Fruit fly (Drosophila melanogaster) whole organism, embryonic: Measurements from ENCODE around the gene Or69a.

Experiments
- BEAF-32 ChIP-seq: fragments of 200-800 bp; sonication (Bioruptor generic); optimal IDR thresholded peaks from 3 replicates; lab custom pipeline; 2017; ENCODE audit warnings: missing biosample characterization, missing genetic modification characterization, mild to moderate bottlenecking, moderate library complexity, missing genetic modification reagents
- CG10274 ChIP-seq: fragments of 200-800 bp; sonication (Bioruptor generic); optimal IDR thresholded peaks from 3 replicates; lab custom pipeline; 2017; ENCODE audit warnings: missing biosample characterization, mild to moderate bottlenecking, missing genetic modification characterization
- CG10431 ChIP-seq: fragments of 200-800 bp; sonication (Bioruptor generic); optimal IDR thresholded peaks from 3 replicates; lab custom pipeline; 2018; ENCODE audit warnings: missing biosample characterization, mild to moderate bottlenecking, missing genetic modification characterization
- CG12071 ChIP-seq: fragments of 200-800 bp; sonication (Bioruptor generic); optimal IDR thresholded peaks from 3 replicates; lab custom pipeline; 2018; ENCODE audit warnings: missing biosample characterization, mild to moderate bottlenecking, missing genetic modification characterization
- CG12236 ChIP-seq: fragments of 200-800 bp; sonication (Bioruptor generic); optimal IDR thresholded peaks from 2 replicates; lab custom pipeline; 2016; ENCODE audit warnings: missing biosample characterization, missing genetic modification characterization
- CG12942 ChIP-seq: fragments of 200-800 bp; sonication (Bioruptor generic); optimal IDR thresholded peaks from 3 replicates; lab custom pipeline; 2016; ENCODE audit warnings: missing biosample characterization, missing genetic modification characterization
- CG13775 ChIP-seq: fragments of 200-800 bp; sonication (Bioruptor generic); optimal IDR thresholded peaks from 3 replicates; lab custom pipeline; 2017; ENCODE audit warnings: missing biosample characterization, mild to moderate bottlenecking, missing genetic modification characterization
- CG14014 ChIP-seq: fragments of 200-800 bp; sonication (Bioruptor generic); IDR thresholded peaks from 2 replicates; pipeline ENCODE4 v1.3.6; 2022; ENCODE audit warnings: missing biosample characterization, missing genetic modification characterization
- CG15514 ChIP-seq: fragments of 200-800 bp; sonication (Bioruptor generic); optimal IDR thresholded peaks from 3 replicates; lab custom pipeline; 2017; ENCODE audit warnings: missing biosample characterization, missing genetic modification characterization, mild to moderate bottlenecking, moderate library complexity, missing genetic modification reagents
- CG1602 ChIP-seq: fragments of 200-800 bp; sonication (Bioruptor generic); optimal IDR thresholded peaks from 3 replicates; lab custom pipeline; 2016; ENCODE audit warnings: missing biosample characterization, missing genetic modification characterization
- CG1603 ChIP-seq: fragments of 200-800 bp; sonication (Bioruptor generic); optimal IDR thresholded peaks from 2 replicates; lab custom pipeline; 2019; ENCODE audit warnings: missing biosample characterization, mild to moderate bottlenecking, missing genetic modification characterization, moderate library complexity
- CG16813 ChIP-seq: fragments of 200-800 bp; sonication (Bioruptor generic); IDR thresholded peaks from 3 replicates; pipeline ENCODE4 v1.3.6; 2022; ENCODE audit warnings: missing biosample characterization, missing genetic modification characterization; ENCODE audit not compliant: partially characterized antibody
- CG16815 ChIP-seq: fragments of 200-800 bp; sonication (Bioruptor generic); optimal IDR thresholded peaks from 3 replicates; lab custom pipeline; 2017; ENCODE audit warnings: missing biosample characterization, mild to moderate bottlenecking, missing genetic modification characterization
- CG2129 ChIP-seq: fragments of 200-800 bp; sonication (Bioruptor generic); IDR thresholded peaks from 2 replicates; pipeline ENCODE4 v1.3.6; 2022; ENCODE audit warnings: missing biosample characterization, missing genetic modification characterization; ENCODE audit not compliant: partially characterized antibody
- CG32532 ChIP-seq: fragments of 200-800 bp; sonication (Bioruptor generic); IDR thresholded peaks from 2 replicates; pipeline ENCODE4 v1.3.6; 2022; ENCODE audit warnings: missing biosample characterization, missing genetic modification characterization
- CG4820 ChIP-seq: fragments of 200-800 bp; sonication (Bioruptor generic); optimal IDR thresholded peaks from 3 replicates; lab custom pipeline; 2016; ENCODE audit warnings: missing biosample characterization, missing genetic modification characterization
- CG6654 ChIP-seq: fragments of 200-800 bp; sonication (Bioruptor generic); optimal IDR thresholded peaks from 2 replicates; lab custom pipeline; 2017; ENCODE audit warnings: missing biosample characterization, mild to moderate bottlenecking, missing genetic modification characterization
- CG7786 ChIP-seq: fragments of 200-800 bp; sonication (Bioruptor generic); optimal IDR thresholded peaks from 2 replicates; lab custom pipeline; 2016; ENCODE audit warnings: missing biosample characterization, missing genetic modification characterization
- Dip2 ChIP-seq: fragments of 200-800 bp; sonication (Bioruptor generic); IDR thresholded peaks from 2 replicates; pipeline ENCODE4 v1.3.6; 2022; ENCODE audit warnings: missing biosample characterization, missing genetic modification characterization
- Dref ChIP-seq: fragments of 200-800 bp; sonication (Bioruptor generic); IDR thresholded peaks from 2 replicates; pipeline ENCODE4 v1.3.6; 2022; ENCODE audit warnings: missing biosample characterization, missing genetic modification characterization
- E2f2 ChIP-seq: fragments of 200-800 bp; sonication (Bioruptor generic); IDR thresholded peaks from 2 replicates; pipeline ENCODE4 v1.3.6; 2022; ENCODE audit warnings: missing biosample characterization, missing genetic modification characterization
- GATAe ChIP-seq: fragments of 200-800 bp; sonication (Bioruptor generic); conservative IDR thresholded peaks from 2 replicates; pipeline ENCODE4 v1.3.6; 2022; ENCODE audit warnings: missing biosample characterization, missing genetic modification characterization
- Hr78 ChIP-seq, 2 experiments: fragments of 200-800 bp in 1 of 2; fragments of >200 bp in 1 of 2; sonication (Bioruptor generic) in 1 of 2; optimal IDR thresholded peaks; 2 replicates each; lab custom pipeline; 2017 to 2019; ENCODE audit warnings: missing biosample characterization in 2 of 2, missing genetic modification characterization in 2 of 2, mild to moderate bottlenecking in 1 of 2, moderate library complexity in 1 of 2
- Med ChIP-seq: fragments of 200-800 bp; sonication (Bioruptor generic); peaks from one replicate; lab custom pipeline; 2016; ENCODE audit warnings: missing biosample characterization, missing genetic modification characterization, mild to moderate bottlenecking, inconsistent platforms, moderate library complexity
- Scr ChIP-seq: fragments of 200-800 bp; sonication (Bioruptor generic); IDR thresholded peaks from 2 replicates; pipeline ENCODE4 v1.3.6; 2022; ENCODE audit warnings: missing biosample characterization, missing genetic modification characterization; ENCODE audit not compliant: partially characterized antibody
- Sry-β ChIP-seq: fragments of 200-800 bp; sonication (Bioruptor generic); optimal IDR thresholded peaks from 2 replicates; lab custom pipeline; 2018; ENCODE audit warnings: missing biosample characterization, mild to moderate bottlenecking, missing genetic modification characterization, moderate library complexity
- Sry-δ ChIP-seq: fragments of 200-800 bp; sonication (Bioruptor generic); optimal IDR thresholded peaks from 2 replicates; lab custom pipeline; 2016; ENCODE audit warnings: missing biosample characterization, missing genetic modification characterization
- Usf ChIP-seq: fragments of 200-800 bp; sonication (Bioruptor generic); optimal IDR thresholded peaks from 2 replicates; lab custom pipeline; 2017; ENCODE audit warnings: missing genotype, missing biosample characterization, missing genetic modification characterization
- amos ChIP-seq: fragments of 200-800 bp; sonication (Bioruptor generic); IDR thresholded peaks from 2 replicates; pipeline ENCODE4 v1.3.6; 2022; ENCODE audit warnings: missing biosample characterization, missing genetic modification characterization; ENCODE audit not compliant: partially characterized antibody
- ase ChIP-seq: fragments of 200-800 bp; sonication (Bioruptor generic); IDR thresholded peaks from 3 replicates; pipeline ENCODE4 v1.3.6; 2022; ENCODE audit warnings: missing biosample characterization, missing genetic modification characterization
- btn ChIP-seq: fragments of 200-800 bp; sonication (Bioruptor generic); optimal IDR thresholded peaks from 2 replicates; lab custom pipeline; 2016; ENCODE audit warnings: missing biosample characterization, missing genetic modification characterization
- cwo ChIP-seq: fragments of 200-800 bp; sonication (Bioruptor generic); optimal IDR thresholded peaks from 3 replicates; lab custom pipeline; 2017; ENCODE audit warnings: missing biosample characterization, missing genetic modification characterization, mild to moderate bottlenecking, moderate library complexity, missing genetic modification reagents
- da ChIP-seq: fragments of 200-800 bp; sonication (Bioruptor generic); optimal IDR thresholded peaks from 2 replicates; lab custom pipeline; 2016; ENCODE audit warnings: missing biosample characterization, missing genetic modification characterization
- exex ChIP-seq: fragments of 200-800 bp; sonication (Bioruptor generic); optimal IDR thresholded peaks from 4 replicates; lab custom pipeline; 2018; ENCODE audit warnings: missing biosample characterization, mild to moderate bottlenecking, missing genetic modification characterization, moderate library complexity
- grau ChIP-seq: fragments of 200-800 bp; optimal IDR thresholded peaks from 3 replicates; lab custom pipeline; 2019; ENCODE audit warnings: missing biosample characterization, mild to moderate bottlenecking, missing genetic modification characterization, moderate library complexity
- hb ChIP-seq: fragments of 200-800 bp; sonication (Bioruptor generic); IDR thresholded peaks from 3 replicates; pipeline ENCODE4 v1.3.6; 2022; ENCODE audit warnings: missing biosample characterization, missing genetic modification characterization; ENCODE audit not compliant: partially characterized antibody
- inv ChIP-seq: fragments of 200-800 bp; sonication (Bioruptor generic); IDR thresholded peaks from 2 replicates; pipeline ENCODE4 v1.3.6; 2022; ENCODE audit warnings: missing biosample characterization, missing genetic modification characterization; ENCODE audit not compliant: partially characterized antibody
- lilli ChIP-seq: fragments of 200-800 bp; sonication (Bioruptor generic); optimal IDR thresholded peaks from 3 replicates; lab custom pipeline; 2016; ENCODE audit warnings: missing biosample characterization, missing genetic modification characterization
- pzg ChIP-seq: fragments of 200-800 bp; sonication (Bioruptor generic); optimal IDR thresholded peaks from 3 replicates; lab custom pipeline; 2018; ENCODE audit warnings: missing biosample characterization, mild to moderate bottlenecking, missing genetic modification characterization, moderate library complexity
- sens ChIP-seq: fragments of 200-800 bp; sonication (Bioruptor generic); peaks from one replicate; lab custom pipeline; 2016; ENCODE audit warnings: missing biosample characterization, missing genetic modification characterization
- slbo ChIP-seq: fragments of 200-800 bp; sonication (Bioruptor generic); IDR thresholded peaks from 2 replicates; pipeline ENCODE4 v1.3.6; 2022; ENCODE audit warnings: missing biosample characterization, missing genetic modification characterization
- ssp ChIP-seq: fragments of 200-800 bp; sonication (Bioruptor generic); IDR thresholded peaks from 2 replicates; pipeline ENCODE4 v1.3.6; 2022; ENCODE audit warnings: missing biosample characterization, missing genetic modification characterization
- stwl ChIP-seq: fragments of 200-800 bp; sonication (Bioruptor generic); optimal IDR thresholded peaks from 3 replicates; lab custom pipeline; 2018; ENCODE audit warnings: missing biosample characterization, mild to moderate bottlenecking, missing genetic modification characterization, moderate library complexity
- tin ChIP-seq: fragments of 200-800 bp; sonication (Bioruptor generic); optimal IDR thresholded peaks from 3 replicates; lab custom pipeline; 2016; ENCODE audit warnings: missing biosample characterization, missing genetic modification characterization
- toy ChIP-seq: fragments of 200-800 bp; sonication (Bioruptor generic); IDR thresholded peaks from 2 replicates; pipeline ENCODE4 v1.3.6; 2022; ENCODE audit warnings: missing biosample characterization, missing genetic modification characterization
- vfl ChIP-seq: fragments of 200-800 bp; sonication (Bioruptor generic); optimal IDR thresholded peaks from 2 replicates; lab custom pipeline; 2016; ENCODE audit warnings: missing biosample characterization, missing genetic modification characterization
- zen ChIP-seq: fragments of 200-800 bp; sonication (Bioruptor generic); optimal IDR thresholded peaks from 3 replicates; lab custom pipeline; 2018; ENCODE audit warnings: missing biosample characterization, mild to moderate bottlenecking, missing genetic modification characterization, moderate library complexity
- zen2 ChIP-seq: fragments of 200-800 bp; sonication (Bioruptor generic); IDR thresholded peaks from 3 replicates; pipeline ENCODE4 v1.3.6; 2022; ENCODE audit warnings: missing biosample characterization, missing genetic modification characterization; ENCODE audit not compliant: partially characterized antibody

Gene Or69a

DNA sequence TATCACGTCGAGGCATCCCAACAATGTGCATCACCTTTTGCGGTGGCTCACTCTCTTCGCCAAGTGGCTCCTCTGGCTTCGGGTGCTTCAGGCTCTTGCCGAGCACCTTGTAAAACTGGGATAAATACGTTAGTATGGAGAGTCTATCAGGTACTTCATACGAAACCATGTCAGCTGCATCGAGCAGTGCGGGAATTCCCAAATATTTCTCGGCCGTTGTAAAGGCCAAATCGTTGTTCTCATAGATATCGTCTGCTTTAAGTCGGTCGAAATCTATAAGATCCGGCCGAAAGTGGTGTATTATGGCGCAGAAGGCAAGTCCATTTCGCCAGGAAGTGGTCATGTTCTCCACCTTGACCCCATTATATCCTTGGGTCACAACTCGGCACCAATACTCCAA, 47.2 kb upstream of the Or69a start:
- 0 out of 3 replicates have a peak, but pooled peaks have one; percentile 49 for TF ChIP-seq hb
- no peak for TF ChIP-seq CG10431 (GFP tag; lab: Kevin White, UChicago)

DNA sequence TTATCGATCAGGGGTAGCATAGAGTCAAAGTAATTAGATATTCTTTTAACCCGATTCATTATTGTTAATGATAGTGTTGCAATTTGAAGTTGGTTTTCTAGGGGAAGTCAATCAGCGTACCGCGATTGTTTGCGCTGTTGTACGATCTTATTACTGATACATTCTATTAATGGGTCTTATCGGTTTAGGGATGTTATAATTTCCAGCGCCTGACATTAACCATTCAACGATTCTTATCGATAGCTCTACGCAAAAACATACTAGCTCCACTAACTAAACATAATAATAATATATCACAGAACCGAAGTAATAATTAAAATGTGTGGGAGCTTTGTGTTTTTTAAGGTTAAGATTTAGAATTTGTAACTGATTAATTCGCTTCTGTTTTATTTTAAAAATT, 44.0 kb upstream of the Or69a start, which contains the start of gene Cul6:
TSS of gene Cul6 (minus strand) at position 175 of the 400 bp plus-strand sequence.
- TF ChIP-seq stwl (tag; lab: Kevin White, UChicago) (peak; percentile 29), CG13775 (GFP tag; lab: Kevin White, UChicago) (no peak), zen2 (no peak), BEAF-32 (GFP tag; lab: Kevin White, UChicago) (peak; percentile 59), sens (peak; percentile 23), cwo (GFP tag; lab: Kevin White, UChicago) (no peak), Scr (peak; percentile 32), exex (tag; lab: Kevin White, UChicago) (peak; percentile 29), CG12942 (GFP tag; lab: Kevin White, UChicago) (no peak), ssp (GFP tag; lab: Robert Waterston, UW) (peak; percentile 60), inv (GFP tag; lab: Robert Waterston, UW) (peak; percentile 10; the same call in 1 of the 2 replicates), btn (no peak), CG16813 (0 out of 3 replicates have a peak, but pooled peaks have one; percentile 35), tin (GFP tag; lab: Kevin White, UChicago) (no peak), Hr78 (GFP tag; optimal IDR thresholded peaks at IDR 0.05; lab: Kevin White, UChicago) (no peak), Sry-δ (GFP tag; lab: Kevin White, UChicago) (peak; percentile 57), Dref (GFP tag; lab: Robert Waterston, UW) (peak; percentile 55), zen (tag; lab: Kevin White, UChicago) (peak; percentile 29), CG10274 (GFP tag; lab: Kevin White, UChicago) (no peak), pzg (GFP tag; lab: Kevin White, UChicago) (peak; percentile 22), Med (GFP tag; lab: Kevin White, UChicago) (peak; percentile 52), da (GFP tag; lab: Kevin White, UChicago) (no peak), amos (GFP tag; lab: Robert Waterston, UW) (peak; percentile 32; the same call in 1 of the 2 replicates)
- TF ChIP-seq, all 482 proteins: peak for 14

DNA sequence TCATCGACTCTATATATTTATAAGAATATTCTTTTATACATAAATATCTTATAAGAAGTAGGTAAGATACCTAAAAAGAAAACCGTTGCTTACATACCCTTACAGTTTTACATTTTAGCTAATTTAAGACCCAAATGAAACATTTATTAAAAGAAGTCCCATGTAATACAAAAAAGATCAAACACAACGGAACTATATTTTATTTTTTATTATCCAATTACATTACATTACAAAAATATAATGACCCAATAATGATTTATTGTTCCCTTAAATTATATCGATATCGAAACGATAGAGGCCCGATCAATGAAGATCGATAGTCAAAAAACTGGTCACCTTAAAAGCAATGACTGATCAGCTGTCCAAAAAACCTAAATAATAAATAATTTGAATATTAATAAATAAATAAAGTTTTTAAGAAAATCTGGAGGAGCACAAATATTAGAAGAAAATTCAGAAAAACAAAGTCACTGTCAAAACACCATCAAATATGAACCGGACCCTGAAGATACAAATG, 40.5 kb upstream of the Or69a start:
- TF ChIP-seq Dip2 (GFP tag; lab: Robert Waterston, UW): no peak
- no peak for TF ChIP-seq CG7786
- no peak for TF ChIP-seq Sry-β (GFP tag; lab: Kevin White, UChicago)
- no peak for TF ChIP-seq CG16815
- TF ChIP-seq CG32532 (GFP tag; lab: Robert Waterston, UW): no peak
- no peak for TF ChIP-seq ase (GFP tag; lab: Robert Waterston, UW)
- no peak for TF ChIP-seq CG12071
- TF ChIP-seq CG6654 (GFP tag; lab: Kevin White, UChicago): no peak
- no peak for TF ChIP-seq CG15514 (GFP tag; lab: Kevin White, UChicago)
- no peak for TF ChIP-seq CG4820 (GFP tag; lab: Kevin White, UChicago)
- 0 out of 2 replicates have a peak, but pooled peaks have one; percentile 23 for TF ChIP-seq CG2129
- TF ChIP-seq toy: no peak
- no peak for TF ChIP-seq grau (tag; lab: Kevin White, UChicago)
- no peak for TF ChIP-seq CG12236
- no peak for TF ChIP-seq CG14014
- no peak for TF ChIP-seq lilli (GFP tag; lab: Kevin White, UChicago)
- TF ChIP-seq GATAe (GFP tag; lab: Robert Waterston, UW): no peak
- peak; percentile 22; the same call in 1 of the 2 replicates for TF ChIP-seq E2f2
- TF ChIP-seq CG1603: no peak
- no peak for TF ChIP-seq slbo
- no peak for TF ChIP-seq vfl (GFP tag; lab: Kevin White, UChicago)
- TF ChIP-seq Usf (GFP tag; lab: Kevin White, UChicago): no peak
- no peak for TF ChIP-seq CG1602 (GFP tag; lab: Kevin White, UChicago)
